Worm (Caenorhabditis elegans) whole organism, L1 larva: Measurements from ENCODE around the gene H12D21.11.

ENCODE experiments used
- C34B4.2 ChIP-seq: sonication (generic microtip); optimal IDR thresholded peaks from 2 replicates; lab custom pipeline; 2017; ENCODE audit warnings: mild to moderate bottlenecking, missing genetic modification characterization, missing compliant biosample characterization
- F16B12.6 ChIP-seq: fragments of 150-350 bp; optimal IDR thresholded peaks from 2 replicates; lab custom pipeline; 2014; ENCODE audit warnings: missing biosample characterization, missing genetic modification characterization
- alr-1 ChIP-seq: fragments of 200-800 bp; sonication (Bioruptor generic); optimal IDR thresholded peaks from 2 replicates; lab custom pipeline; 2018; ENCODE audit warnings: borderline replicate concordance, mild to moderate bottlenecking, missing genetic modification characterization, missing compliant biosample characterization
- aly-2 ChIP-seq: fragments of 150-350 bp; optimal IDR thresholded peaks from 2 replicates; lab custom pipeline; 2014; ENCODE audit warnings: missing biosample characterization, missing genetic modification characterization
- blmp-1 ChIP-seq: fragments of 150-350 bp; optimal IDR thresholded peaks from 2 replicates; lab custom pipeline; 2014; ENCODE audit warnings: missing biosample characterization, missing genetic modification characterization
- ceh-63 ChIP-seq: fragments of 200-800 bp; sonication (Bioruptor generic); optimal IDR thresholded peaks from 2 replicates; lab custom pipeline; 2018; ENCODE audit warnings: mild to moderate bottlenecking, missing genetic modification characterization, missing compliant biosample characterization
- ceh-8 ChIP-seq: fragments of 200-800 bp; sonication (Bioruptor generic); optimal IDR thresholded peaks from 2 replicates; lab custom pipeline; 2018; ENCODE audit warnings: mild to moderate bottlenecking, missing genetic modification characterization, moderate library complexity, missing compliant biosample characterization
- ceh-82 ChIP-seq, 3 experiments: fragments of 150-350 bp in 1 of 3; sonication (generic microtip) in 2 of 3; optimal IDR thresholded peaks; 2 replicates each; lab custom pipeline; 2014 to 2017; ENCODE audit warnings: missing biosample characterization in 3 of 3, missing genetic modification characterization in 3 of 3
- ceh-90 ChIP-seq: sonication (generic microtip); optimal IDR thresholded peaks from 2 replicates; lab custom pipeline; 2016; ENCODE audit warnings: missing genetic modification characterization, missing compliant biosample characterization
- ces-1 ChIP-seq: fragments of 150-350 bp; optimal IDR thresholded peaks from 2 replicates; lab custom pipeline; 2014; ENCODE audit warnings: missing biosample characterization, missing genetic modification reagents, missing genetic modification characterization
- dsc-1 ChIP-seq: sonication (generic microtip); optimal IDR thresholded peaks from 2 replicates; lab custom pipeline; 2016; ENCODE audit warnings: mild to moderate bottlenecking, missing genetic modification characterization, missing compliant biosample characterization
- egl-13 ChIP-seq: sonication (generic microtip); optimal IDR thresholded peaks from 2 replicates; lab custom pipeline; 2016; ENCODE audit warnings: missing genotype, missing genetic modification reagents, missing genetic modification characterization, missing compliant biosample characterization
- egl-27 ChIP-seq, 2 experiments: fragments of 150-350 bp in 1 of 2; sonication (generic microtip); optimal IDR thresholded peaks; 3 replicates each; lab custom pipeline; 2017 to 2018; ENCODE audit warnings: missing biosample characterization in 2 of 2, missing genetic modification characterization in 2 of 2, missing genetic modification reagents in 2 of 2
- elt-2 ChIP-seq: sonication (generic microtip); optimal IDR thresholded peaks from 2 replicates; lab custom pipeline; 2016; ENCODE audit warnings: missing genetic modification characterization, mild to moderate bottlenecking, inconsistent platforms, missing compliant biosample characterization, missing genetic modification reagents
- elt-3 ChIP-seq, 6 experiments: fragments of 150-350 bp in 1 of 6; sonication (generic microtip); optimal IDR thresholded peaks; 2 replicates each; lab custom pipeline; 2017 to 2018; ENCODE audit warnings: missing biosample characterization in 6 of 6, missing genetic modification characterization in 6 of 6, inconsistent platforms in 1 of 6
- fkh-10 ChIP-seq: sonication (generic microtip); optimal IDR thresholded peaks from 2 replicates; lab custom pipeline; 2017; ENCODE audit warnings: missing biosample characterization, missing genetic modification reagents, missing genetic modification characterization
- fkh-4 ChIP-seq: sonication (generic microtip); optimal IDR thresholded peaks from 2 replicates; lab custom pipeline; 2016; ENCODE audit warnings: missing compliant biosample characterization, missing genetic modification characterization, borderline replicate concordance
- fos-1 ChIP-seq: fragments of 150-350 bp; optimal IDR thresholded peaks from 2 replicates; lab custom pipeline; 2014; ENCODE audit warnings: missing biosample characterization, missing genetic modification characterization
- grh-1 ChIP-seq: fragments of 200-800 bp; sonication (Bioruptor generic); IDR thresholded peaks from 2 replicates; pipeline ENCODE4 v1.3.6; 2022; ENCODE audit warnings: missing genetic modification reagents, missing genetic modification characterization, missing compliant biosample characterization
- irx-1 ChIP-seq: sonication (generic microtip); optimal IDR thresholded peaks from 2 replicates; lab custom pipeline; 2016; ENCODE audit warnings: missing genetic modification characterization, missing compliant biosample characterization
- isw-1 ChIP-seq: fragments of 200-800 bp; sonication (Bioruptor generic); IDR thresholded peaks from 2 replicates; pipeline ENCODE4 v1.3.6; 2022; ENCODE audit warnings: missing genetic modification characterization, missing compliant biosample characterization
- jun-1 ChIP-seq: fragments of 150-350 bp; optimal IDR thresholded peaks from 2 replicates; lab custom pipeline; 2014; ENCODE audit warnings: missing biosample characterization, missing genetic modification reagents, missing genetic modification characterization
- lin-13 ChIP-seq: fragments of 150-350 bp; optimal IDR thresholded peaks from 2 replicates; lab custom pipeline; 2014; ENCODE audit warnings: missing biosample characterization, missing genetic modification reagents, missing genetic modification characterization
- lin-35 ChIP-seq, 2 experiments: fragments of 150-350 bp; optimal IDR thresholded peaks; 2 replicates each; lab custom pipeline; 2014; ENCODE audit warnings: missing biosample characterization in 2 of 2, missing genetic modification characterization in 2 of 2, missing genetic modification reagents in 2 of 2
- lin-39 ChIP-seq: fragments of 150-350 bp; optimal IDR thresholded peaks from 2 replicates; lab custom pipeline; 2014; ENCODE audit warnings: missing biosample characterization, missing genetic modification reagents, missing genetic modification characterization
- lsy-2 ChIP-seq, 2 experiments: fragments of 150-350 bp; optimal IDR thresholded peaks; 2 replicates each; lab custom pipeline; 2014; ENCODE audit warnings: missing biosample characterization in 2 of 2, missing genetic modification characterization in 2 of 2
- mef-2 ChIP-seq: fragments of 150-350 bp; optimal IDR thresholded peaks from 2 replicates; lab custom pipeline; 2014; ENCODE audit warnings: missing biosample characterization, missing genetic modification characterization
- mep-1 ChIP-seq: fragments of 150-350 bp; optimal IDR thresholded peaks from 2 replicates; lab custom pipeline; 2014; ENCODE audit warnings: missing biosample characterization, missing genetic modification characterization
- nhr-11 ChIP-seq: fragments of 150-350 bp; optimal IDR thresholded peaks from 2 replicates; lab custom pipeline; 2014; ENCODE audit warnings: missing biosample characterization, missing genetic modification characterization
- nhr-12 ChIP-seq: sonication (generic microtip); optimal IDR thresholded peaks from 2 replicates; lab custom pipeline; 2017; ENCODE audit warnings: missing biosample characterization, missing genetic modification characterization
- nhr-20 ChIP-seq: sonication (generic microtip); optimal IDR thresholded peaks from 2 replicates; lab custom pipeline; 2016; ENCODE audit warnings: mild to moderate bottlenecking, missing genetic modification characterization, missing compliant biosample characterization
- nhr-237 ChIP-seq: fragments of 150-350 bp; optimal IDR thresholded peaks from 2 replicates; lab custom pipeline; 2014; ENCODE audit warnings: missing biosample characterization, missing genetic modification characterization
- nhr-28 ChIP-seq: fragments of 150-350 bp; optimal IDR thresholded peaks from 2 replicates; lab custom pipeline; 2014; ENCODE audit warnings: missing biosample characterization, missing genetic modification characterization
- nhr-47 ChIP-seq: sonication (generic microtip); optimal IDR thresholded peaks from 2 replicates; lab custom pipeline; 2016; ENCODE audit warnings: mild to moderate bottlenecking, missing genetic modification characterization, moderate library complexity, missing compliant biosample characterization
- nhr-77 ChIP-seq: fragments of 150-350 bp; optimal IDR thresholded peaks from 2 replicates; lab custom pipeline; 2014; ENCODE audit warnings: missing biosample characterization, missing genetic modification characterization
- nhr-84 ChIP-seq: sonication (generic microtip); optimal IDR thresholded peaks from 2 replicates; lab custom pipeline; 2017; ENCODE audit warnings: missing biosample characterization, missing genetic modification characterization
- nhr-85 ChIP-seq: sonication (generic microtip); peaks from one replicate; lab custom pipeline; 2016; ENCODE audit warnings: missing genetic modification characterization, inconsistent platforms, missing compliant biosample characterization
- nhr-90 ChIP-seq: sonication (generic microtip); optimal IDR thresholded peaks from 2 replicates; lab custom pipeline; 2016; ENCODE audit warnings: mild to moderate bottlenecking, missing genetic modification characterization, missing compliant biosample characterization; ENCODE audit not compliant: poor library complexity
- pqm-1 ChIP-seq: sonication (generic microtip); optimal IDR thresholded peaks from 3 replicates; lab custom pipeline; 2017; ENCODE audit warnings: missing biosample characterization, missing genetic modification characterization
- skn-1 ChIP-seq: fragments of 150-350 bp; optimal IDR thresholded peaks from 2 replicates; lab custom pipeline; 2014; ENCODE audit warnings: missing biosample characterization, missing genetic modification characterization
- snpc-4 ChIP-seq: fragments of 150-350 bp; optimal IDR thresholded peaks from 2 replicates; lab custom pipeline; 2014; ENCODE audit warnings: missing biosample characterization, missing genetic modification characterization
- snu-23 ChIP-seq: sonication (generic microtip); optimal IDR thresholded peaks from 2 replicates; lab custom pipeline; 2016; ENCODE audit warnings: missing genetic modification characterization, missing compliant biosample characterization
- sptf-1 ChIP-seq: fragments of 150-350 bp; optimal IDR thresholded peaks from 2 replicates; lab custom pipeline; 2014; ENCODE audit warnings: missing biosample characterization, missing genetic modification characterization
- sup-37 ChIP-seq: fragments of 200-800 bp; sonication (Bioruptor generic); optimal IDR thresholded peaks from 2 replicates; lab custom pipeline; 2018; ENCODE audit warnings: mild to moderate bottlenecking, missing genetic modification characterization, missing compliant biosample characterization
- tlp-1 ChIP-seq: fragments of 150-350 bp; optimal IDR thresholded peaks from 2 replicates; lab custom pipeline; 2014; ENCODE audit warnings: missing biosample characterization, missing genetic modification characterization
- unc-130 ChIP-seq: fragments of 150-350 bp; optimal IDR thresholded peaks from 2 replicates; lab custom pipeline; 2017; ENCODE audit warnings: missing biosample characterization, missing genetic modification characterization, inconsistent platforms
- unc-30 ChIP-seq: sonication (generic microtip); optimal IDR thresholded peaks from 2 replicates; lab custom pipeline; 2017; ENCODE audit warnings: missing biosample characterization, missing genetic modification characterization
- unc-62 ChIP-seq: fragments of 150-350 bp; optimal IDR thresholded peaks from 2 replicates; lab custom pipeline; 2014; ENCODE audit warnings: missing biosample characterization, missing genetic modification reagents, missing genetic modification characterization
- unc-98 ChIP-seq: fragments of 200-800 bp; sonication (Bioruptor generic); IDR thresholded peaks from 2 replicates; pipeline ENCODE4 v1.3.6; 2022; ENCODE audit warnings: missing genetic modification characterization, missing compliant biosample characterization
- vab-15 ChIP-seq: sonication (generic microtip); optimal IDR thresholded peaks from 2 replicates; lab custom pipeline; 2017; ENCODE audit warnings: missing genotype, mild to moderate bottlenecking, missing genetic modification characterization, missing compliant biosample characterization
- zag-1 ChIP-seq: fragments of 150-350 bp; optimal IDR thresholded peaks from 2 replicates; lab custom pipeline; 2014; ENCODE audit warnings: missing biosample characterization, missing genetic modification characterization
- ztf-4 ChIP-seq: fragments of 150-350 bp; optimal IDR thresholded peaks from 2 replicates; lab custom pipeline; 2014; ENCODE audit warnings: missing biosample characterization, missing genetic modification characterization

H12D21.11 gene

ce11 chrV:14876257-14876656 lies 39.4 kb upstream of the H12D21.11 start (continued):
- TF ChIP-seq grh-1, result peak; percentile 48; the same call in 1 of the 2 replicates
- peak; percentile 8 for TF ChIP-seq unc-130
- no peak for TF ChIP-seq ceh-63 (GFP tag; lab: Kevin White, UChicago)
- no peak for TF ChIP-seq lin-39 (tag; lab: Kevin White, UChicago)
- TF ChIP-seq F16B12.6 (tag; lab: Kevin White, UChicago), result no peak
- peak; percentile 46 for TF ChIP-seq nhr-77 (tag; lab: Kevin White, UChicago)
- peak; percentile 0 to 40 for TF ChIP-seq lsy-2 (tag; optimal IDR thresholded peaks at IDR 0.05; lab: Kevin White, UChicago)
- TF ChIP-seq vab-15 (tag; lab: Kevin White, UChicago), result no peak
- no peak for TF ChIP-seq pqm-1 (tag; lab: Kevin White, UChicago)
- TF ChIP-seq lin-35 (GFP tag; optimal IDR thresholded peaks at IDR 0.05; lab: Kevin White, UChicago), result peak; percentile 39 to 70
- TF ChIP-seq nhr-85, result peak; percentile 28
- TF ChIP-seq elt-2 (tag; lab: Kevin White, UChicago), result peak; percentile 20
- TF ChIP-seq unc-30 (tag; lab: Kevin White, UChicago), result no peak
- TF ChIP-seq ceh-90 (tag; lab: Kevin White, UChicago), result no peak
- no peak for TF ChIP-seq skn-1 (tag; lab: Kevin White, UChicago)
- no peak for TF ChIP-seq nhr-84
- TF ChIP-seq elt-3 (tag; optimal IDR thresholded peaks at IDR 0.05; lab: Kevin White, UChicago), result no peak
- no peak for TF ChIP-seq nhr-237 (tag; lab: Kevin White, UChicago)
- no peak for TF ChIP-seq tlp-1 (tag; lab: Kevin White, UChicago)
- TF ChIP-seq fkh-4 (tag; lab: Kevin White, UChicago), result no peak
- TF ChIP-seq snpc-4 (tag; lab: Kevin White, UChicago), result peak; percentile 96
- TF ChIP-seq blmp-1, result no peak
- peak; percentile 69 for TF ChIP-seq snu-23 (GFP tag; lab: Kevin White, UChicago)
- no peak for TF ChIP-seq irx-1 (tag; lab: Kevin White, UChicago)
- no peak for TF ChIP-seq aly-2 (tag; lab: Kevin White, UChicago)
- no peak for TF ChIP-seq egl-13
- TF ChIP-seq fos-1 (tag; lab: Kevin White, UChicago), result no peak
- TF ChIP-seq dsc-1 (tag; lab: Kevin White, UChicago), result peak; percentile 44
- TF ChIP-seq nhr-12, result no peak
- TF ChIP-seq C34B4.2 (tag; lab: Kevin White, UChicago), result no peak
- peak in 2 of 3 experiments; percentile 12 to 28 for TF ChIP-seq ceh-82 (tag; optimal IDR thresholded peaks at IDR 0.05; lab: Kevin White, UChicago)
- no peak for TF ChIP-seq ztf-4 (tag; lab: Kevin White, UChicago)
- no peak for TF ChIP-seq unc-62 (GFP tag; lab: Kevin White, UChicago)
- TF ChIP-seq nhr-90 (tag; lab: Kevin White, UChicago), result peak; percentile 54
- TF ChIP-seq sup-37 (GFP tag; lab: Kevin White, UChicago), result no peak
- TF ChIP-seq egl-27 (tag; optimal IDR thresholded peaks at IDR 0.05; lab: Kevin White, UChicago), result no peak
- TF ChIP-seq alr-1 (tag; lab: Kevin White, UChicago), result no peak
- peak; percentile 61 for TF ChIP-seq nhr-47 (tag; lab: Kevin White, UChicago)
- TF ChIP-seq ceh-8 (GFP tag; lab: Kevin White, UChicago), result no peak
- TF ChIP-seq fkh-10 (GFP tag; lab: Kevin White, UChicago), result no peak
- no peak for TF ChIP-seq lin-13 (GFP tag; lab: Kevin White, UChicago)
- TF ChIP-seq nhr-11 (tag; lab: Kevin White, UChicago), result no peak
- TF ChIP-seq mef-2 (tag; lab: Kevin White, UChicago), result no peak
- peak; percentile 48 for TF ChIP-seq nhr-20 (tag; lab: Kevin White, UChicago)
- TF ChIP-seq isw-1, result no peak
- peak; percentile 62 for TF ChIP-seq mep-1 (tag; lab: Kevin White, UChicago)
- no peak for TF ChIP-seq nhr-28 (tag; lab: Kevin White, UChicago)
- TF ChIP-seq jun-1 (tag; lab: Kevin White, UChicago), result no peak
- TF ChIP-seq unc-98, result no peak
- TF ChIP-seq sptf-1 (tag; lab: Kevin White, UChicago), result no peak
- no peak for TF ChIP-seq zag-1
- TF ChIP-seq ces-1, result no peak
- TF ChIP-seq, all 84 proteins: peak for 27
